Worm (Caenorhabditis elegans) whole organism, L3 larva: ENCODE data around the gene F35F10.13.

ENCODE experiments used
- R02D3.7 ChIP-seq: fragments of 150-350 bp; optimal IDR thresholded peaks from 2 replicates; lab custom pipeline; 2014; ENCODE audit warnings: missing biosample characterization, missing genetic modification characterization
- ZK546.5 ChIP-seq: sonication (generic microtip); optimal IDR thresholded peaks from 2 replicates; lab custom pipeline; 2017; ENCODE audit warnings: missing biosample characterization, missing genetic modification characterization
- ama-1 ChIP-seq: fragments of 150-350 bp; optimal IDR thresholded peaks from 2 replicates; lab custom pipeline; 2018
- ceh-16 ChIP-seq: sonication (generic microtip); optimal IDR thresholded peaks from 2 replicates; lab custom pipeline; 2017; ENCODE audit warnings: missing biosample characterization, missing genetic modification characterization
- ceh-9 ChIP-seq: sonication (generic microtip); optimal IDR thresholded peaks from 2 replicates; lab custom pipeline; 2018; ENCODE audit warnings: missing biosample characterization, missing genetic modification characterization
- daf-12 ChIP-seq: fragments of 150-350 bp; optimal IDR thresholded peaks from 2 replicates; lab custom pipeline; 2014; ENCODE audit warnings: missing biosample characterization, missing genetic modification reagents, missing genetic modification characterization
- egl-27 ChIP-seq: sonication (generic microtip); optimal IDR thresholded peaks from 4 replicates; lab custom pipeline; 2017; ENCODE audit warnings: missing biosample characterization, missing genetic modification reagents, missing genetic modification characterization
- egl-5 ChIP-seq: fragments of 150-350 bp; optimal IDR thresholded peaks from 2 replicates; lab custom pipeline; 2017; ENCODE audit warnings: missing biosample characterization, missing genetic modification reagents, missing genetic modification characterization, inconsistent platforms
- elt-3 ChIP-seq, 3 experiments: fragments of 150-350 bp in 1 of 3; sonication (generic microtip) in 2 of 3; optimal IDR thresholded peaks; 2 replicates in 2 of 3; 4 replicates in 1 of 3; lab custom pipeline; 2014 to 2017; ENCODE audit warnings: missing biosample characterization in 3 of 3, missing genetic modification characterization in 3 of 3
- eor-1 ChIP-seq, 2 experiments: fragments of 150-350 bp; optimal IDR thresholded peaks; 2 replicates each; lab custom pipeline; 2014 to 2018; ENCODE audit warnings: missing biosample characterization in 2 of 2, missing genetic modification characterization in 2 of 2
- fkh-2 ChIP-seq: fragments of 150-350 bp; optimal IDR thresholded peaks from 2 replicates; lab custom pipeline; 2014; ENCODE audit warnings: missing biosample characterization, missing genetic modification reagents, missing genetic modification characterization
- fos-1 ChIP-seq: fragments of 150-350 bp; optimal IDR thresholded peaks from 2 replicates; lab custom pipeline; 2014; ENCODE audit warnings: missing biosample characterization, missing genetic modification characterization
- hmg-11 ChIP-seq: sonication (generic microtip); optimal IDR thresholded peaks from 2 replicates; lab custom pipeline; 2016; ENCODE audit warnings: missing genetic modification characterization, missing compliant biosample characterization
- jun-1 ChIP-seq: fragments of 150-350 bp; optimal IDR thresholded peaks from 2 replicates; lab custom pipeline; 2014; ENCODE audit warnings: missing biosample characterization, missing genetic modification reagents, missing genetic modification characterization
- lin-15B ChIP-seq: fragments of 150-350 bp; optimal IDR thresholded peaks from 2 replicates; lab custom pipeline; 2014; ENCODE audit warnings: missing biosample characterization, missing genetic modification characterization
- lin-39 ChIP-seq: fragments of 150-350 bp; optimal IDR thresholded peaks from 2 replicates; lab custom pipeline; 2018; ENCODE audit warnings: missing biosample characterization, missing genetic modification reagents, missing genetic modification characterization
- mml-1 ChIP-seq: fragments of 150-350 bp; sonication (generic microtip); optimal IDR thresholded peaks from 3 replicates; lab custom pipeline; 2014; ENCODE audit warnings: missing biosample characterization, missing genetic modification characterization
- nfya-1 ChIP-seq: sonication (generic microtip); optimal IDR thresholded peaks from 2 replicates; lab custom pipeline; 2017; ENCODE audit warnings: missing genetic modification characterization, mild to moderate bottlenecking, missing compliant biosample characterization, antibody characterized with exemption, moderate library complexity; ENCODE audit not compliant: insufficient read depth
- nhr-12 ChIP-seq: fragments of 150-350 bp; optimal IDR thresholded peaks from 2 replicates; lab custom pipeline; 2014; ENCODE audit warnings: missing biosample characterization, missing genetic modification characterization
- nhr-23 ChIP-seq: fragments of 150-350 bp; optimal IDR thresholded peaks from 2 replicates; lab custom pipeline; 2014; ENCODE audit warnings: missing biosample characterization, missing genetic modification reagents, missing genetic modification characterization
- nhr-237 ChIP-seq: fragments of 150-350 bp; optimal IDR thresholded peaks from 2 replicates; lab custom pipeline; 2014; ENCODE audit warnings: missing biosample characterization, missing genetic modification characterization
- nhr-28 ChIP-seq: fragments of 150-350 bp; optimal IDR thresholded peaks from 2 replicates; lab custom pipeline; 2014; ENCODE audit warnings: missing biosample characterization, missing genetic modification characterization
- nhr-43 ChIP-seq: sonication (generic microtip); optimal IDR thresholded peaks from 2 replicates; lab custom pipeline; 2016; ENCODE audit warnings: mild to moderate bottlenecking, missing genetic modification characterization, missing compliant biosample characterization; ENCODE audit not compliant: poor library complexity, severe bottlenecking
- nhr-67 ChIP-seq: fragments of 150-350 bp; optimal IDR thresholded peaks from 2 replicates; lab custom pipeline; 2014; ENCODE audit warnings: missing biosample characterization, missing genetic modification characterization
- nhr-76 ChIP-seq: fragments of 150-350 bp; sonication (generic microtip); optimal IDR thresholded peaks from 5 replicates; lab custom pipeline; 2014; ENCODE audit warnings: missing biosample characterization, missing genetic modification characterization
- nhr-77 ChIP-seq: fragments of 150-350 bp; optimal IDR thresholded peaks from 2 replicates; lab custom pipeline; 2014; ENCODE audit warnings: missing biosample characterization, missing genetic modification characterization
- pha-4 ChIP-seq: fragments of 150-350 bp; optimal IDR thresholded peaks from 2 replicates; lab custom pipeline; 2014; ENCODE audit warnings: missing biosample characterization, missing genetic modification reagents, missing genetic modification characterization
- pqm-1 ChIP-seq: fragments of 150-350 bp; optimal IDR thresholded peaks from 2 replicates; lab custom pipeline; 2017; ENCODE audit warnings: missing biosample characterization, missing genetic modification characterization, inconsistent platforms
- skn-1 ChIP-seq: fragments of 150-350 bp; optimal IDR thresholded peaks from 2 replicates; lab custom pipeline; 2014; ENCODE audit warnings: missing biosample characterization, missing genetic modification characterization
- unc-62 ChIP-seq: fragments of 150-350 bp; sonication (generic microtip); optimal IDR thresholded peaks from 4 replicates; lab custom pipeline; 2014; ENCODE audit warnings: missing biosample characterization, missing genetic modification reagents, missing genetic modification characterization
- zag-1 ChIP-seq: fragments of 150-350 bp; optimal IDR thresholded peaks from 2 replicates; lab custom pipeline; 2014; ENCODE audit warnings: missing biosample characterization, missing genetic modification characterization
- ztf-4 ChIP-seq: fragments of 150-350 bp; optimal IDR thresholded peaks from 2 replicates; lab custom pipeline; 2014; ENCODE audit warnings: missing biosample characterization, missing genetic modification characterization

F35F10.13 gene

DNA sequence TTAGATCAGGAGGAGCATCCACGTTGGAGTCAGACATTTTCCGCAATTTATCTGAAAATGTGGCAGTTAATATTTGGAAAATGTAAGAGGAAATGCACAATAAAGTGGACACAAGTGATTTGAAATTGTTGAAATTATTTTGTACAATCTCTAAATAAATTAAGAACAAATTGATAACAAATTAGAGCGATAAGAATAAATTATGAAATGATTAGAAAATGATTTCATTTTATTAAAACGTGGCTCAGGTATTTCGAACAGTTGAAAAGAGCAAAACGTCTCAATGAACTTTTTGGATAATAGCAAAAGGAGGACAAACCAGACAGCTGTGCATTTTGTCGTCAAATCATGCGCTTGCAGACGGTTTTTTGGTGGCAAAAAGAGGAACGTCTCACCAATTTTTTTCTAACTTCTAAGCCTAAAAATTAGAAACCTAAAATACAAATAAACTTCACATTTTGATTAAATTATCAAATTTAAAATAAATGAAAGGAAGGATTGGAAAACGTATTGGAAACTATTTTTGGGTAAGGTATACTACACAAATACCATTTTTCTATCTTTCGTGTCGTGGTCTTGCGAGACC is 27.7 kb upstream of the F35F10.13 start, which contains the start of gene fbxa-65:
fbxa-65 (minus strand) TSS at position 51 of the 586 bp plus-strand sequence.
- no peak for TF ChIP-seq lin-39 (tag; lab: Kevin White, UChicago)
- no peak for TF ChIP-seq fos-1 (tag; lab: Kevin White, UChicago)

ce11 chrV:3344001-3344400 is 25.1 kb upstream of the F35F10.13 start:
- TF ChIP-seq zag-1 (tag; lab: Kevin White, UChicago), result no peak
- no peak for TF ChIP-seq pha-4 (tag; lab: Kevin White, UChicago)
- TF ChIP-seq, all 47 proteins: peak for 0

DNA sequence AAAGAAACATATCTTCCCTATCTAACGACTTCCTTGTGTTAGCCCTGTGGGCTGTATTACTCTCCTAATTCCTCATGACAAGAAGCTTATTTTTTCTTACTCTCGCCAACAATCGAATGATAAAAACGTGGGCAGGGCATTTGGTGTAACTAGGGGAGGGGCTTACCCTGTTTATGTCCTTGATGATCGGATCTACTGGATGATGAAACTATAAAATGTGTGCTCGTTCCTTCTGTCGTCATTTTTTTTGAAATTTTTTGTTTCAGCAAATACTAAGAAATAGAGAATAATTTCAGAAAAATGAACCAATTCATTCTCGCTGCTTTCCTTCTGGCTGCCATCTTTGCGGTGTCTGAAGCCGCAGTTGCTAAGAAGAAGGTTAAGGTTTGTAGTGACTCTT is 23.6 kb upstream of the F35F10.13 start, which contains the start of gene C17B7.3:
C17B7.3 (plus strand) TSS at position 301 of the 400 bp plus-strand sequence.
- no peak for TF ChIP-seq nhr-43
- no peak for TF ChIP-seq nhr-23 (tag; lab: Kevin White, UChicago)
- no peak for TF ChIP-seq nhr-12
- no peak for TF ChIP-seq jun-1 (tag; lab: Kevin White, UChicago)
- TF ChIP-seq eor-1 (tag; optimal IDR thresholded peaks at IDR 0.05; lab: Kevin White, UChicago), result no peak
- TF ChIP-seq nhr-67, result no peak
- TF ChIP-seq unc-62 (GFP tag; lab: Kevin White, UChicago), result no peak
- no peak for TF ChIP-seq fkh-2 (tag; lab: Kevin White, UChicago)
- TF ChIP-seq elt-3 (tag; optimal IDR thresholded peaks at IDR 0.05; lab: Kevin White, UChicago), result no peak
- TF ChIP-seq fos-1 (tag; lab: Kevin White, UChicago), result no peak
- no peak for TF ChIP-seq zag-1 (tag; lab: Kevin White, UChicago)
- no peak for TF ChIP-seq nhr-76
- TF ChIP-seq ZK546.5 (tag; lab: Kevin White, UChicago), result no peak
- TF ChIP-seq nhr-28, result no peak
- TF ChIP-seq ceh-9 (tag; lab: Kevin White, UChicago), result no peak

- TF ChIP-seq nhr-237 (tag; lab: Kevin White, UChicago), result no peak
- no peak for TF ChIP-seq R02D3.7 (tag; lab: Kevin White, UChicago)
- no peak for TF ChIP-seq nhr-67
- TF ChIP-seq daf-12 (tag; lab: Kevin White, UChicago), result no peak
- no peak for TF ChIP-seq skn-1 (tag; lab: Kevin White, UChicago)
- no peak for TF ChIP-seq ceh-9 (tag; lab: Kevin White, UChicago)
- TF ChIP-seq ama-1 (lab: Kevin White, UChicago), result no peak
- no peak for TF ChIP-seq eor-1 (tag; optimal IDR thresholded peaks at IDR 0.05; lab: Kevin White, UChicago)
- no peak for TF ChIP-seq lin-39 (tag; lab: Kevin White, UChicago)
- no peak for TF ChIP-seq hmg-11 (tag; lab: Kevin White, UChicago)
- no peak for TF ChIP-seq fos-1 (tag; lab: Kevin White, UChicago)
These were observed 23.0 kb upstream of the F35F10.13 start, which contains the start of gene C17B7.10 for ce11 chrV:3341906-3342305. Gene C17B7.10 (minus strand): TSS chrV:3342006.

- no peak for TF ChIP-seq egl-27 (tag; lab: Kevin White, UChicago)
- TF ChIP-seq ztf-4 (tag; lab: Kevin White, UChicago), result no peak
- no peak for TF ChIP-seq lin-15B (tag; lab: Kevin White, UChicago)
- TF ChIP-seq pqm-1 (tag; lab: Kevin White, UChicago), result no peak
- no peak for TF ChIP-seq nhr-77
- TF ChIP-seq egl-5 (tag; lab: Kevin White, UChicago), result no peak
- no peak for TF ChIP-seq nhr-12
- TF ChIP-seq ZK546.5 (tag; lab: Kevin White, UChicago), result no peak
- TF ChIP-seq ceh-16 (tag; lab: Kevin White, UChicago), result no peak
- TF ChIP-seq nhr-43, result no peak
- no peak for TF ChIP-seq skn-1 (tag; lab: Kevin White, UChicago)
- TF ChIP-seq lin-39 (tag; lab: Kevin White, UChicago), result no peak
- no peak for TF ChIP-seq nfya-1 (tag; lab: Kevin White, UChicago)
- TF ChIP-seq nhr-67, result no peak
- TF ChIP-seq mml-1, result no peak
These were observed 20.1 kb upstream of the F35F10.13 start, which contains the start of gene C17B7.4 for ce11 chrV:3339009-3339408. Gene C17B7.4 (plus strand): TSS chrV:3339309.
